Worm (Caenorhabditis elegans) whole organism, L3 larva: ENCODE results near the gene dot-1.5.

Source experiments
- R02D3.7 ChIP-seq: fragments of 150-350 bp; optimal IDR thresholded peaks from 2 replicates; lab custom pipeline; 2014; ENCODE audit warnings: missing biosample characterization, missing genetic modification characterization
- aly-2 ChIP-seq: fragments of 150-350 bp; optimal IDR thresholded peaks from 2 replicates; lab custom pipeline; 2014; ENCODE audit warnings: missing biosample characterization, missing genetic modification characterization
- ama-1 ChIP-seq: fragments of 150-350 bp; optimal IDR thresholded peaks from 2 replicates; lab custom pipeline; 2018
- ceh-16 ChIP-seq: sonication (generic microtip); optimal IDR thresholded peaks from 2 replicates; lab custom pipeline; 2017; ENCODE audit warnings: missing biosample characterization, missing genetic modification characterization
- ceh-28 ChIP-seq: fragments of 150-350 bp; optimal IDR thresholded peaks from 2 replicates; lab custom pipeline; 2014; ENCODE audit warnings: missing biosample characterization, missing genetic modification reagents, missing genetic modification characterization
- ceh-82 ChIP-seq: fragments of 150-350 bp; optimal IDR thresholded peaks from 2 replicates; lab custom pipeline; 2014; ENCODE audit warnings: missing biosample characterization, missing genetic modification characterization
- ceh-9 ChIP-seq: sonication (generic microtip); optimal IDR thresholded peaks from 2 replicates; lab custom pipeline; 2018; ENCODE audit warnings: missing biosample characterization, missing genetic modification characterization
- daf-12 ChIP-seq: fragments of 150-350 bp; optimal IDR thresholded peaks from 2 replicates; lab custom pipeline; 2014; ENCODE audit warnings: missing biosample characterization, missing genetic modification reagents, missing genetic modification characterization
- egl-27 ChIP-seq: sonication (generic microtip); optimal IDR thresholded peaks from 4 replicates; lab custom pipeline; 2017; ENCODE audit warnings: missing biosample characterization, missing genetic modification reagents, missing genetic modification characterization
- egl-5 ChIP-seq: fragments of 150-350 bp; optimal IDR thresholded peaks from 2 replicates; lab custom pipeline; 2017; ENCODE audit warnings: missing biosample characterization, missing genetic modification reagents, missing genetic modification characterization, inconsistent platforms
- elt-1 ChIP-seq: fragments of 150-350 bp; optimal IDR thresholded peaks from 2 replicates; lab custom pipeline; 2014; ENCODE audit warnings: missing biosample characterization, missing genetic modification characterization
- elt-3 ChIP-seq, 3 experiments: fragments of 150-350 bp in 1 of 3; sonication (generic microtip) in 2 of 3; optimal IDR thresholded peaks; 2 replicates in 2 of 3; 4 replicates in 1 of 3; lab custom pipeline; 2014 to 2017; ENCODE audit warnings: missing biosample characterization in 3 of 3, missing genetic modification characterization in 3 of 3
- eor-1 ChIP-seq, 2 experiments: fragments of 150-350 bp; optimal IDR thresholded peaks; 2 replicates each; lab custom pipeline; 2014 to 2018; ENCODE audit warnings: missing biosample characterization in 2 of 2, missing genetic modification characterization in 2 of 2
- fkh-2 ChIP-seq: fragments of 150-350 bp; optimal IDR thresholded peaks from 2 replicates; lab custom pipeline; 2014; ENCODE audit warnings: missing biosample characterization, missing genetic modification reagents, missing genetic modification characterization
- hmg-11 ChIP-seq: sonication (generic microtip); optimal IDR thresholded peaks from 2 replicates; lab custom pipeline; 2016; ENCODE audit warnings: missing genetic modification characterization, missing compliant biosample characterization
- jun-1 ChIP-seq: fragments of 150-350 bp; optimal IDR thresholded peaks from 2 replicates; lab custom pipeline; 2014; ENCODE audit warnings: missing biosample characterization, missing genetic modification reagents, missing genetic modification characterization
- lin-15B ChIP-seq: fragments of 150-350 bp; optimal IDR thresholded peaks from 2 replicates; lab custom pipeline; 2014; ENCODE audit warnings: missing biosample characterization, missing genetic modification characterization
- lin-39 ChIP-seq: fragments of 150-350 bp; optimal IDR thresholded peaks from 2 replicates; lab custom pipeline; 2018; ENCODE audit warnings: missing biosample characterization, missing genetic modification reagents, missing genetic modification characterization
- lsy-12 ChIP-seq: sonication (generic microtip); optimal IDR thresholded peaks from 2 replicates; lab custom pipeline; 2016; ENCODE audit warnings: mild to moderate bottlenecking, missing genetic modification characterization, missing compliant biosample characterization
- mdl-1 ChIP-seq: fragments of 150-350 bp; optimal IDR thresholded peaks from 2 replicates; lab custom pipeline; 2014; ENCODE audit warnings: missing biosample characterization, missing genetic modification characterization
- mml-1 ChIP-seq: fragments of 150-350 bp; sonication (generic microtip); optimal IDR thresholded peaks from 3 replicates; lab custom pipeline; 2014; ENCODE audit warnings: missing biosample characterization, missing genetic modification characterization
- nfya-1 ChIP-seq: sonication (generic microtip); optimal IDR thresholded peaks from 2 replicates; lab custom pipeline; 2017; ENCODE audit warnings: missing genetic modification characterization, mild to moderate bottlenecking, missing compliant biosample characterization, antibody characterized with exemption, moderate library complexity; ENCODE audit not compliant: insufficient read depth
- nhr-11 ChIP-seq: fragments of 150-350 bp; optimal IDR thresholded peaks from 2 replicates; lab custom pipeline; 2014; ENCODE audit warnings: missing biosample characterization, missing genetic modification characterization
- nhr-12 ChIP-seq: fragments of 150-350 bp; optimal IDR thresholded peaks from 2 replicates; lab custom pipeline; 2014; ENCODE audit warnings: missing biosample characterization, missing genetic modification characterization
- nhr-23 ChIP-seq: fragments of 150-350 bp; optimal IDR thresholded peaks from 2 replicates; lab custom pipeline; 2014; ENCODE audit warnings: missing biosample characterization, missing genetic modification reagents, missing genetic modification characterization
- nhr-237 ChIP-seq: fragments of 150-350 bp; optimal IDR thresholded peaks from 2 replicates; lab custom pipeline; 2014; ENCODE audit warnings: missing biosample characterization, missing genetic modification characterization
- nhr-25 ChIP-seq: sonication (generic microtip); optimal IDR thresholded peaks from 2 replicates; lab custom pipeline; 2017; ENCODE audit warnings: missing biosample characterization, missing genetic modification characterization
- nhr-28 ChIP-seq: fragments of 150-350 bp; optimal IDR thresholded peaks from 2 replicates; lab custom pipeline; 2014; ENCODE audit warnings: missing biosample characterization, missing genetic modification characterization
- nhr-43 ChIP-seq: sonication (generic microtip); optimal IDR thresholded peaks from 2 replicates; lab custom pipeline; 2016; ENCODE audit warnings: mild to moderate bottlenecking, missing genetic modification characterization, missing compliant biosample characterization; ENCODE audit not compliant: poor library complexity, severe bottlenecking
- nhr-67 ChIP-seq: fragments of 150-350 bp; optimal IDR thresholded peaks from 2 replicates; lab custom pipeline; 2014; ENCODE audit warnings: missing biosample characterization, missing genetic modification characterization
- nhr-76 ChIP-seq: fragments of 150-350 bp; sonication (generic microtip); optimal IDR thresholded peaks from 5 replicates; lab custom pipeline; 2014; ENCODE audit warnings: missing biosample characterization, missing genetic modification characterization
- pha-4 ChIP-seq: fragments of 150-350 bp; optimal IDR thresholded peaks from 2 replicates; lab custom pipeline; 2014; ENCODE audit warnings: missing biosample characterization, missing genetic modification reagents, missing genetic modification characterization
- sea-2 ChIP-seq: fragments of 150-350 bp; sonication (generic microtip); optimal IDR thresholded peaks from 4 replicates; lab custom pipeline; 2014; ENCODE audit warnings: missing biosample characterization, missing genetic modification reagents, missing genetic modification characterization
- skn-1 ChIP-seq: fragments of 150-350 bp; optimal IDR thresholded peaks from 2 replicates; lab custom pipeline; 2014; ENCODE audit warnings: missing biosample characterization, missing genetic modification characterization
- snpc-4 ChIP-seq: fragments of 150-350 bp; optimal IDR thresholded peaks from 2 replicates; lab custom pipeline; 2014; ENCODE audit warnings: missing biosample characterization, missing genetic modification characterization
- tbx-2 ChIP-seq: sonication (generic microtip); optimal IDR thresholded peaks from 2 replicates; lab custom pipeline; 2016; ENCODE audit warnings: mild to moderate bottlenecking, missing genetic modification characterization, missing compliant biosample characterization
- unc-39 ChIP-seq: sonication (generic microtip); optimal IDR thresholded peaks from 4 replicates; lab custom pipeline; 2017; ENCODE audit warnings: missing biosample characterization, missing genetic modification characterization
- unc-62 ChIP-seq: fragments of 150-350 bp; sonication (generic microtip); optimal IDR thresholded peaks from 4 replicates; lab custom pipeline; 2014; ENCODE audit warnings: missing biosample characterization, missing genetic modification reagents, missing genetic modification characterization
- zag-1 ChIP-seq: fragments of 150-350 bp; optimal IDR thresholded peaks from 2 replicates; lab custom pipeline; 2014; ENCODE audit warnings: missing biosample characterization, missing genetic modification characterization
- ztf-11 ChIP-seq: fragments of 150-350 bp; optimal IDR thresholded peaks from 2 replicates; lab custom pipeline; 2014; ENCODE audit warnings: missing biosample characterization, missing genetic modification characterization
- ztf-4 ChIP-seq: fragments of 150-350 bp; optimal IDR thresholded peaks from 2 replicates; lab custom pipeline; 2014; ENCODE audit warnings: missing biosample characterization, missing genetic modification characterization

Gene dot-1.5

ce11 chrX:1924138-1924537 is 6.9 kb downstream of the dot-1.5 start, which contains the start of gene ZC53.2:
TSS of gene ZC53.2 (minus strand) at chrX:1924238.
- no peak for TF ChIP-seq nhr-28 (tag; lab: Kevin White, UChicago)
- TF ChIP-seq eor-1 (tag; optimal IDR thresholded peaks at IDR 0.05; lab: Kevin White, UChicago) = no peak
- TF ChIP-seq R02D3.7 = no peak
- no peak for TF ChIP-seq lin-39 (tag; lab: Kevin White, UChicago)
- TF ChIP-seq mdl-1 (tag; lab: Kevin White, UChicago) = no peak
- TF ChIP-seq nhr-12 (tag; lab: Kevin White, UChicago) = no peak
- no peak for TF ChIP-seq ceh-28
- no peak for TF ChIP-seq nhr-67 (tag; lab: Kevin White, UChicago)
- no peak for TF ChIP-seq hmg-11
- TF ChIP-seq ztf-4 (tag; lab: Kevin White, UChicago) = no peak
- TF ChIP-seq nhr-25 (tag; lab: Kevin White, UChicago) = no peak
- no peak for TF ChIP-seq ama-1 (lab: Kevin White, UChicago)
- TF ChIP-seq tbx-2 (tag; lab: Kevin White, UChicago) = no peak
- TF ChIP-seq unc-39 = no peak
- TF ChIP-seq elt-3 (tag; optimal IDR thresholded peaks at IDR 0.05; lab: Kevin White, UChicago) = no peak
- no peak for TF ChIP-seq snpc-4
- TF ChIP-seq pha-4 (tag; lab: Kevin White, UChicago) = no peak
- TF ChIP-seq daf-12 = no peak
- TF ChIP-seq nhr-76 (tag; lab: Kevin White, UChicago) = no peak

ce11 chrX:1935438-1935837 is 18.2 kb downstream of the dot-1.5 start:
- no peak for TF ChIP-seq ceh-9 (tag; lab: Kevin White, UChicago)
- no peak for TF ChIP-seq lin-39 (tag; lab: Kevin White, UChicago)
- TF ChIP-seq egl-27 (tag; lab: Kevin White, UChicago) = no peak
- TF ChIP-seq lsy-12 (tag; lab: Kevin White, UChicago) = no peak
- no peak for TF ChIP-seq aly-2 (tag; lab: Kevin White, UChicago)
- no peak for TF ChIP-seq sea-2 (GFP tag; lab: Kevin White, UChicago)
- no peak for TF ChIP-seq skn-1 (tag; lab: Kevin White, UChicago)
- no peak for TF ChIP-seq snpc-4
- TF ChIP-seq mdl-1 (tag; lab: Kevin White, UChicago) = no peak
- no peak for TF ChIP-seq ztf-11 (tag; lab: Kevin White, UChicago)
- TF ChIP-seq ceh-16 (tag; lab: Kevin White, UChicago) = no peak
- TF ChIP-seq nhr-28 (tag; lab: Kevin White, UChicago) = no peak
- TF ChIP-seq nhr-237 (tag; lab: Kevin White, UChicago) = no peak
- TF ChIP-seq fkh-2 (tag; lab: Kevin White, UChicago) = no peak

ce11 chrX:1939248-1939647 is 22.0 kb downstream of the dot-1.5 start:
- TF ChIP-seq nhr-237 (tag; lab: Kevin White, UChicago) = no peak
- TF ChIP-seq skn-1 (tag; lab: Kevin White, UChicago) = no peak
- TF ChIP-seq snpc-4 = no peak
- no peak for TF ChIP-seq mdl-1 (tag; lab: Kevin White, UChicago)
- TF ChIP-seq ama-1 (lab: Kevin White, UChicago) = no peak
- TF ChIP-seq egl-27 (tag; lab: Kevin White, UChicago) = no peak
- TF ChIP-seq nhr-43 (tag; lab: Kevin White, UChicago) = no peak
- no peak for TF ChIP-seq jun-1 (tag; lab: Kevin White, UChicago)
- TF ChIP-seq nhr-23 (tag; lab: Kevin White, UChicago) = no peak
- no peak for TF ChIP-seq lsy-12 (tag; lab: Kevin White, UChicago)
- no peak for TF ChIP-seq unc-62
- TF ChIP-seq ceh-9 (tag; lab: Kevin White, UChicago) = no peak

ce11 chrX:1939887-1940286 is 22.6 kb downstream of the dot-1.5 start, which contains the start of gene Y59E1A.4:
TSS of gene Y59E1A.4 (minus strand) at chrX:1939987.
- TF ChIP-seq unc-39 (no peak), ceh-82 (no peak), ceh-9 (tag; lab: Kevin White, UChicago) (no peak), skn-1 (tag; lab: Kevin White, UChicago) (no peak), fkh-2 (tag; lab: Kevin White, UChicago) (no peak), nhr-28 (tag; lab: Kevin White, UChicago) (no peak)

ce11 chrX:1959063-1959462 is 41.8 kb downstream of the dot-1.5 start:
- TF ChIP-seq nhr-11 (tag; lab: Kevin White, UChicago) (no peak), tbx-2 (tag; lab: Kevin White, UChicago) (no peak), R02D3.7 (no peak), egl-5 (tag; lab: Kevin White, UChicago) (no peak), zag-1 (no peak), jun-1 (tag; lab: Kevin White, UChicago) (no peak), aly-2 (tag; lab: Kevin White, UChicago) (no peak), mml-1 (no peak), nfya-1 (tag; lab: Kevin White, UChicago) (no peak), nhr-23 (tag; lab: Kevin White, UChicago) (no peak), lin-39 (tag; lab: Kevin White, UChicago) (no peak), ceh-28 (no peak), nhr-237 (tag; lab: Kevin White, UChicago) (no peak), lin-15B (no peak), elt-1 (tag; lab: Kevin White, UChicago) (no peak)
